Worm (Caenorhabditis elegans) whole organism, L4 larva: ENCODE results near the gene clc-7.

Source experiments
- D1046.2 ChIP-seq: fragments of 200-800 bp; sonication (Bioruptor generic); IDR thresholded peaks from 2 replicates; pipeline ENCODE4 v1.3.6; 2022; ENCODE audit warnings: missing genetic modification characterization, missing compliant biosample characterization
- F37D6.2 ChIP-seq: sonication (generic microtip); optimal IDR thresholded peaks from 2 replicates; lab custom pipeline; 2016; ENCODE audit warnings: mild to moderate bottlenecking, missing genetic modification characterization, missing compliant biosample characterization
- R02D3.7 ChIP-seq: fragments of 150-350 bp; sonication (generic microtip); optimal IDR thresholded peaks from 3 replicates; lab custom pipeline; 2014; ENCODE audit warnings: missing biosample characterization, missing genetic modification characterization
- Y105C5A.15 ChIP-seq: fragments of 200-800 bp; sonication (Bioruptor generic); IDR thresholded peaks from 2 replicates; pipeline ENCODE4 v1.3.6; 2022; ENCODE audit warnings: missing genetic modification characterization, missing compliant biosample characterization
- Y48G9A.11 ChIP-seq: fragments of 200-800 bp; sonication (Bioruptor generic); IDR thresholded peaks from 2 replicates; pipeline ENCODE4 v1.3.6; 2022; ENCODE audit warnings: missing genetic modification reagents, missing genetic modification characterization, missing compliant biosample characterization
- Y75B8A.6 ChIP-seq: fragments of 200-800 bp; sonication (Bioruptor generic); IDR thresholded peaks from 2 replicates; pipeline ENCODE4 v1.3.6; 2022; ENCODE audit warnings: missing genetic modification reagents, missing genetic modification characterization, missing compliant biosample characterization
- ZK337.2 ChIP-seq: fragments of 200-800 bp; sonication (Bioruptor generic); IDR thresholded peaks from 2 replicates; pipeline ENCODE4 v1.3.6; 2022; ENCODE audit warnings: missing genetic modification reagents, missing genetic modification characterization, missing compliant biosample characterization
- ZK546.5 ChIP-seq, 2 experiments: sonication (generic microtip); optimal IDR thresholded peaks; 2 replicates each; lab custom pipeline; 2017; ENCODE audit warnings: missing biosample characterization in 2 of 2, missing genetic modification characterization in 2 of 2
- aha-1 ChIP-seq: fragments of 150-350 bp; peaks from one replicate; lab custom pipeline; 2014; ENCODE audit warnings: missing biosample characterization, missing genetic modification characterization
- aly-2 ChIP-seq: sonication (generic microtip); optimal IDR thresholded peaks from 2 replicates; lab custom pipeline; 2018; ENCODE audit warnings: missing biosample characterization, missing genetic modification characterization
- ama-1 ChIP-seq: fragments of 150-350 bp; optimal IDR thresholded peaks from 2 replicates; lab custom pipeline; 2014; ENCODE audit warnings: inconsistent platforms, mixed read lengths
- attf-4 ChIP-seq: sonication (generic microtip); optimal IDR thresholded peaks from 3 replicates; lab custom pipeline; 2017; ENCODE audit warnings: missing biosample characterization, missing genetic modification characterization
- ceh-32 ChIP-seq: sonication (generic microtip); optimal IDR thresholded peaks from 2 replicates; lab custom pipeline; 2016; ENCODE audit warnings: mild to moderate bottlenecking, missing genetic modification characterization, missing compliant biosample characterization; ENCODE audit not compliant: poor library complexity
- ceh-44 ChIP-seq: fragments of 200-800 bp; sonication (Bioruptor generic); IDR thresholded peaks from 2 replicates; pipeline ENCODE4 v1.3.6; 2022; ENCODE audit warnings: missing genetic modification reagents, missing genetic modification characterization, missing compliant biosample characterization
- daf-12 ChIP-seq: fragments of 150-350 bp; optimal IDR thresholded peaks from 2 replicates; lab custom pipeline; 2014; ENCODE audit warnings: missing biosample characterization, missing genetic modification reagents, missing genetic modification characterization
- daf-16 ChIP-seq, 3 experiments: sonication (generic microtip); optimal IDR thresholded peaks; 2 replicates each; lab custom pipeline; 2016 to 2017; ENCODE audit warnings: missing genetic modification characterization in 3 of 3, missing genetic modification reagents in 3 of 3, mild to moderate bottlenecking in 2 of 3, missing compliant biosample characterization in 2 of 3, missing biosample characterization in 1 of 3, moderate library complexity in 1 of 3
- daf-8 ChIP-seq: fragments of 200-800 bp; sonication (Bioruptor generic); IDR thresholded peaks from 2 replicates; pipeline ENCODE4 v1.3.6; 2022; ENCODE audit warnings: missing genetic modification characterization, missing compliant biosample characterization
- dmd-8 ChIP-seq: fragments of 200-800 bp; sonication (Bioruptor generic); IDR thresholded peaks from 2 replicates; pipeline ENCODE4 v1.3.6; 2022; ENCODE audit warnings: missing genetic modification characterization, missing compliant biosample characterization
- dve-1 ChIP-seq: sonication (generic microtip); optimal IDR thresholded peaks from 2 replicates; lab custom pipeline; 2017; ENCODE audit warnings: antibody characterized with exemption, mild to moderate bottlenecking, missing genetic modification characterization, missing compliant biosample characterization; ENCODE audit not compliant: insufficient read depth
- egl-27 ChIP-seq: sonication (generic microtip); optimal IDR thresholded peaks from 3 replicates; lab custom pipeline; 2017; ENCODE audit warnings: missing biosample characterization, missing genetic modification reagents, missing genetic modification characterization
- egl-43 ChIP-seq: fragments of 200-800 bp; sonication (Bioruptor generic); IDR thresholded peaks from 2 replicates; pipeline ENCODE4 v1.3.6; 2022; ENCODE audit warnings: missing genetic modification reagents, missing genetic modification characterization, missing compliant biosample characterization
- fkh-10 ChIP-seq: fragments of 150-350 bp; optimal IDR thresholded peaks from 2 replicates; lab custom pipeline; 2014; ENCODE audit warnings: missing biosample characterization, missing genetic modification reagents, missing genetic modification characterization
- gei-8 ChIP-seq: fragments of 200-800 bp; sonication (Bioruptor generic); optimal IDR thresholded peaks from 2 replicates; lab custom pipeline; 2018; ENCODE audit warnings: mild to moderate bottlenecking, missing genetic modification characterization, missing compliant biosample characterization
- hif-1 ChIP-seq, 2 experiments: sonication (generic microtip); optimal IDR thresholded peaks; 2 replicates each; lab custom pipeline; 2016 to 2017; ENCODE audit warnings: missing compliant biosample characterization in 2 of 2, missing genetic modification characterization in 2 of 2, missing genetic modification reagents in 2 of 2, missing genotype in 2 of 2, mild to moderate bottlenecking in 1 of 2
- lin-29 ChIP-seq: fragments of 200-800 bp; sonication (Bioruptor generic); IDR thresholded peaks from 2 replicates; pipeline ENCODE4 v1.3.6; 2022; ENCODE audit warnings: missing genetic modification reagents, missing genetic modification characterization, missing compliant biosample characterization
- lin-38 ChIP-seq: fragments of 200-800 bp; sonication (Bioruptor generic); IDR thresholded peaks from 2 replicates; pipeline ENCODE4 v1.3.6; 2022; ENCODE audit warnings: missing genetic modification reagents, missing genetic modification characterization, missing compliant biosample characterization
- lin-39 ChIP-seq: fragments of 150-350 bp; optimal IDR thresholded peaks from 2 replicates; lab custom pipeline; 2014; ENCODE audit warnings: missing biosample characterization, missing genetic modification reagents, missing genetic modification characterization
- lir-3 ChIP-seq: sonication (generic microtip); optimal IDR thresholded peaks from 2 replicates; lab custom pipeline; 2016; ENCODE audit warnings: mild to moderate bottlenecking, missing genetic modification characterization, missing compliant biosample characterization
- mdl-1 ChIP-seq, 2 experiments: fragments of 150-350 bp in 1 of 2; sonication (generic microtip) in 1 of 2; optimal IDR thresholded peaks; 2 replicates each; lab custom pipeline; 2014 to 2017; ENCODE audit warnings: missing biosample characterization in 2 of 2, missing genetic modification characterization in 2 of 2
- mep-1 ChIP-seq: fragments of 150-350 bp; sonication (generic microtip); optimal IDR thresholded peaks from 3 replicates; lab custom pipeline; 2014; ENCODE audit warnings: missing biosample characterization, missing genetic modification characterization
- mes-2 ChIP-seq: sonication (generic microtip); optimal IDR thresholded peaks from 2 replicates; lab custom pipeline; 2016; ENCODE audit warnings: missing genotype, mild to moderate bottlenecking, missing genetic modification characterization, missing compliant biosample characterization; ENCODE audit not compliant: poor library complexity, severe bottlenecking
- nhr-28 ChIP-seq: fragments of 150-350 bp; optimal IDR thresholded peaks from 2 replicates; lab custom pipeline; 2014; ENCODE audit warnings: missing biosample characterization, missing genetic modification characterization
- nhr-41 ChIP-seq: fragments of 200-800 bp; sonication (Bioruptor generic); IDR thresholded peaks from 2 replicates; pipeline ENCODE4 v1.3.6; 2022; ENCODE audit warnings: missing genetic modification reagents, missing genetic modification characterization, missing compliant biosample characterization
- nhr-6 ChIP-seq: fragments of 150-350 bp; optimal IDR thresholded peaks from 2 replicates; lab custom pipeline; 2014; ENCODE audit warnings: missing biosample characterization, missing genetic modification characterization
- rbr-2 ChIP-seq: sonication (generic microtip); optimal IDR thresholded peaks from 2 replicates; lab custom pipeline; 2016; ENCODE audit warnings: missing genotype, missing genetic modification characterization, missing compliant biosample characterization
- saeg-2 ChIP-seq: fragments of 200-800 bp; sonication (Bioruptor generic); IDR thresholded peaks from 2 replicates; pipeline ENCODE4 v1.3.6; 2022; ENCODE audit warnings: missing genetic modification reagents, missing genetic modification characterization, missing compliant biosample characterization
- sdz-12 ChIP-seq: fragments of 200-800 bp; sonication (Bioruptor generic); optimal IDR thresholded peaks from 2 replicates; lab custom pipeline; 2018; ENCODE audit warnings: mild to moderate bottlenecking, missing genetic modification characterization, missing compliant biosample characterization
- skn-1 ChIP-seq: fragments of 150-350 bp; optimal IDR thresholded peaks from 2 replicates; lab custom pipeline; 2014; ENCODE audit warnings: missing biosample characterization, missing genetic modification characterization
- spr-1 ChIP-seq: sonication (generic microtip); optimal IDR thresholded peaks from 2 replicates; lab custom pipeline; 2016; ENCODE audit warnings: mild to moderate bottlenecking, missing genetic modification characterization, missing compliant biosample characterization
- spr-3 ChIP-seq: fragments of 200-800 bp; sonication (Bioruptor generic); optimal IDR thresholded peaks from 2 replicates; lab custom pipeline; 2018; ENCODE audit warnings: mild to moderate bottlenecking, missing genetic modification characterization, missing compliant biosample characterization
- unc-39 ChIP-seq: sonication (generic microtip); optimal IDR thresholded peaks from 2 replicates; lab custom pipeline; 2017; ENCODE audit warnings: missing biosample characterization, missing genetic modification characterization
- unc-62 ChIP-seq, 3 experiments: fragments of 150-350 bp in 1 of 3; sonication (generic microtip); optimal IDR thresholded peaks in 2 of 3; peaks in 1 of 3; 1 replicate in 1 of 3; 2 replicates in 2 of 3; lab custom pipeline; 2014 to 2017; ENCODE audit warnings: missing biosample characterization in 3 of 3, missing genetic modification characterization in 3 of 3, missing genetic modification reagents in 3 of 3, missing genotype in 1 of 3
- zag-1 ChIP-seq: fragments of 150-350 bp; optimal IDR thresholded peaks from 2 replicates; lab custom pipeline; 2014; ENCODE audit warnings: missing biosample characterization, missing genetic modification characterization
- zfp-2 ChIP-seq: sonication (generic microtip); optimal IDR thresholded peaks from 2 replicates; lab custom pipeline; 2016; ENCODE audit warnings: mild to moderate bottlenecking, missing genetic modification characterization, missing compliant biosample characterization
- ztf-7 ChIP-seq: fragments of 150-350 bp; optimal IDR thresholded peaks from 2 replicates; lab custom pipeline; 2014; ENCODE audit warnings: missing biosample characterization, missing genetic modification characterization

Gene clc-7

ce11 chrX:5067796-5068195 is at the start of gene clc-7:
clc-7 (plus strand) TSS chrX:5068096.
- TF ChIP-seq rbr-2 (tag; lab: Kevin White, UChicago) (no peak), dve-1 (tag; lab: Kevin White, UChicago) (no peak), R02D3.7 (no peak), F37D6.2 (tag; lab: Kevin White, UChicago) (no peak), ceh-32 (tag; lab: Kevin White, UChicago) (no peak), unc-39 (tag; lab: Kevin White, UChicago) (no peak), nhr-41 (GFP tag; lab: Robert Waterston, UW) (no peak), spr-1 (tag; lab: Kevin White, UChicago) (no peak), egl-27 (no peak), zag-1 (tag; lab: Kevin White, UChicago) (no peak)

- TF ChIP-seq aly-2 (tag; lab: Kevin White, UChicago) (no peak), daf-16 (GFP tag; optimal IDR thresholded peaks at IDR 0.05; lab: Kevin White, UChicago) (no peak), daf-16 (tag; optimal IDR thresholded peaks at IDR 0.05; lab: Kevin White, UChicago) (peak; percentile 9), aha-1 (tag; lab: Kevin White, UChicago) (peak; percentile 71)
Observed at ce11 chrX:5020996-5021395, 46.9 kb upstream of the clc-7 start, which contains the start of gene ZC449.2. ZC449.2 (plus strand) TSS chrX:5021285.

DNA sequence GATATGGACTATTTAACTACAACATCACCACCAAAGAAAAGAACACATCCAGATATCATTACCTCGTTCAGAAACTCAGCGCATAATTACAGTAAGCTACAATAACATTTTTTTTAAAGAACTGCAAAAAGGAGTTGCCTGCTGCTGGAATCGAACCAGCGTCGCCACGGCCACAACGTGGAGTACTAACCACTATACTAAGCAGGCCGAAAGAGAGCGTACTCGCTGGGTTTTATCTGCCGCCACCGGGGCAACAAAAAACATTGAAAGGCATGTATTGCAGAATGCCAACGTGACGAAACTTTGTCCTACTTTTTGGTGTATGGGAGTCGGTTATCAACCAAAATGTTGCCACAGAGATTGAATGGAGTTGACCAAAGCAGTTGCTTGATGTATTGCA is 45.2 kb upstream of the clc-7 start:
- TF ChIP-seq mdl-1 (tag; optimal IDR thresholded peaks at IDR 0.05; lab: Kevin White, UChicago) (peak in 1 of 2 experiments; percentile 46), D1046.2 (no peak), hif-1 (tag; optimal IDR thresholded peaks at IDR 0.05; lab: Kevin White, UChicago) (peak in 1 of 2 experiments; percentile 36), lin-29 (GFP tag; lab: Robert Waterston, UW) (no peak), ama-1 (lab: Kevin White, UChicago) (no peak), ZK546.5 (tag; optimal IDR thresholded peaks at IDR 0.05; lab: Kevin White, UChicago) (no peak), mes-2 (tag; lab: Kevin White, UChicago) (peak; percentile 86), rbr-2 (tag; lab: Kevin White, UChicago) (peak; percentile 28), lin-38 (GFP tag; lab: Robert Waterston, UW) (no peak), lir-3 (no peak), daf-12 (tag; lab: Kevin White, UChicago) (no peak), Y75B8A.6 (GFP tag; lab: Robert Waterston, UW) (peak; percentile 61; the same call in 1 of the 2 replicates), zag-1 (tag; lab: Kevin White, UChicago) (no peak), lin-39 (tag; lab: Kevin White, UChicago) (no peak), Y105C5A.15 (0 out of 2 replicates have a peak, but pooled peaks have one; percentile 49), daf-8 (GFP tag; lab: Robert Waterston, UW) (no peak), gei-8 (GFP tag; lab: Kevin White, UChicago) (peak; percentile 14), zfp-2 (tag; lab: Kevin White, UChicago) (no peak), ceh-44 (GFP tag; lab: Robert Waterston, UW) (0 out of 2 replicates have a peak, but pooled peaks have one; percentile 21), dmd-8 (peak; percentile 86), ZK337.2 (peak; percentile 61), spr-1 (tag; lab: Kevin White, UChicago) (peak; percentile 17), unc-62 (GFP tag; optimal IDR thresholded peaks at IDR 0.05 in 1 of 2; lab: Kevin White, UChicago) (peak in 1 of 2 experiments; percentile 97), unc-62 (tag; optimal IDR thresholded peaks at IDR 0.05; lab: Kevin White, UChicago) (no peak), egl-27 (no peak), nhr-28 (no peak), skn-1 (tag; lab: Kevin White, UChicago) (no peak), fkh-10 (GFP tag; lab: Kevin White, UChicago) (no peak), Y48G9A.11 (GFP tag; lab: Robert Waterston, UW) (no peak; the same call in 1 of the 2 replicates), saeg-2 (GFP tag; lab: Robert Waterston, UW) (peak; percentile 68; the same call in 1 of the 2 replicates), attf-4 (tag; lab: Kevin White, UChicago) (no peak), daf-16 (GFP tag; optimal IDR thresholded peaks at IDR 0.05; lab: Kevin White, UChicago) (peak in 1 of 2 experiments; percentile 46), daf-16 (tag; optimal IDR thresholded peaks at IDR 0.05; lab: Kevin White, UChicago) (no peak), nhr-6 (tag; lab: Kevin White, UChicago) (peak; percentile 61), ztf-7 (tag; lab: Kevin White, UChicago) (peak; percentile 52), spr-3 (GFP tag; lab: Kevin White, UChicago) (no peak), unc-39 (tag; lab: Kevin White, UChicago) (no peak), egl-43 (GFP tag; lab: Robert Waterston, UW) (peak; percentile 88), mep-1 (peak; percentile 78), sdz-12 (GFP tag; lab: Kevin White, UChicago) (peak; percentile 55)
